Fruit fly (Drosophila melanogaster): ENCODE measurements around the gene Sec71.

The Sec71 gene

DNA sequence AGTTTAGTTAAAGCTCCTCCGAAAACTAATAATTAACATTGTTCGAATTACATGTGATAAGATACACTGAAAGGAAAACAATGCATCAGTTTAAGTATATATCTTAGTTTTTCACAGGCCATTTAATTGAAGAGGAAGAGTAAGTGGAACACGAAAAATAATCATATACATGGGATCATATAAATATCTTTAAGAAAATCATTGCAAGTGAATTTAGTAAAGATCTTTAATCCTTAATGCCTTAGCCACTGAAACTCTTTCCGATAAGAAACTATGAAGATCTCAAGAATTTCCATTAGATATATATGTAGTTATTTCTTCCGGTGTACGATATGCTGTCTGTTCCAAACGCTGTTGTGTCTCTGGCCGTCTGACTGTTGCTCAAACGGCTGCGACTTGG, 14.7 kb upstream of the Sec71 start (continued):
- peak; percentile 50 for TF ChIP-seq CG10147 (GFP tag; optimal IDR thresholded peaks at IDR 0.05)
- TF ChIP-seq Oaz (GFP tag; IDR thresholded peaks at IDR 0.05): no peak
- TF ChIP-seq Elba2 (GFP tag; optimal IDR thresholded peaks at IDR 0.05): no peak
- TF ChIP-seq CG1602 (GFP tag; optimal IDR thresholded peaks at IDR 0.05): peak; percentile 53
- TF ChIP-seq Ets97D (GFP tag; optimal IDR thresholded peaks at IDR 0.05): peak; percentile 24
- TF ChIP-seq ERR (GFP tag; optimal IDR thresholded peaks at IDR 0.05): no peak
- TF ChIP-seq Doc2 (GFP tag; IDR thresholded peaks at IDR 0.05): no peak
- peak; percentile 31 for TF ChIP-seq Ravus (GFP tag; IDR thresholded peaks at IDR 0.05)
- no peak for TF ChIP-seq CG7963 (GFP tag; IDR thresholded peaks at IDR 0.05; ENCODE audit: partially characterized antibody)
- TF ChIP-seq Sin3A (optimal IDR thresholded peaks at IDR 0.05): no peak
- peak; percentile 85 for TF ChIP-seq gem (tag; optimal IDR thresholded peaks at IDR 0.05)
- no peak for TF ChIP-seq HLHmδ (GFP tag; optimal IDR thresholded peaks at IDR 0.05)
- peak; percentile 27; the same call in 1 of the 2 replicates for TF ChIP-seq ttk (GFP tag; IDR thresholded peaks at IDR 0.05)
- TF ChIP-seq amos (GFP tag; IDR thresholded peaks at IDR 0.05; ENCODE audit: partially characterized antibody): no peak
- TF ChIP-seq tgo (GFP tag; IDR thresholded peaks at IDR 0.05): 0 out of 3 replicates have a peak, but pooled peaks have one; percentile 24
- peak; percentile 30 for TF ChIP-seq al (GFP tag; IDR thresholded peaks at IDR 0.05)
- peak; percentile 46; the same call in 1 of the 2 replicates for TF ChIP-seq Taf1 (GFP tag; IDR thresholded peaks at IDR 0.05)
- 0 out of 2 replicates have a peak, but pooled peaks have one; percentile 26 for TF ChIP-seq CG6689 (GFP tag; IDR thresholded peaks at IDR 0.05)
- TF ChIP-seq dmrt11E (tag; optimal IDR thresholded peaks at IDR 0.05): no peak
- TF ChIP-seq abd-A (tag; optimal IDR thresholded peaks at IDR 0.05): no peak
- TF ChIP-seq MBD-R2 (GFP tag; IDR thresholded peaks at IDR 0.05): no peak
- peak; percentile 59 for TF ChIP-seq sisA (GFP tag; IDR thresholded peaks at IDR 0.05)
- TF ChIP-seq CG18262 (tag; optimal IDR thresholded peaks at IDR 0.05): peak; percentile 52

DNA sequence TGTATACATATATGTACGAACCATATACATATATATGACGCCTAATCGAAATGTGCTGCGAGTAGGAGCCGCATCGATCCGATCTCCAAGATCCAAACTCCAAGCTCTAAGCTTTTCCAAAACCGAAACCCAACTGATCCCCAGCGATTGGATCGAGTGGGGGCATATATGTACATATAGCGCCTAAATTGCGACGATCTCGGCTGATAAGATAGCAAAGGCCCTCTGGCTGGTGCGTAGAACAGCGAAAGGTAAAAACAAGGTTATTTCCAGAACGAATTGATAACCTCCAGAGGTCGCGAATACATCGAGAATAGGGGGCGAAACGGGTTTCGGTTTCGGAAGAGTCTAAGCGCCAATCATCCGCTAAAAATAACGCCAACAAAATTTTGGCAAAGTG, 14.2 kb upstream of the Sec71 start:
- TF ChIP-seq tna (GFP tag; IDR thresholded peaks at IDR 0.05; ENCODE audit: partially characterized antibody): 0 out of 2 replicates have a peak, but pooled peaks have one; percentile 43
- peak; percentile 43 for TF ChIP-seq mirr (GFP tag; optimal IDR thresholded peaks at IDR 0.05)
- TF ChIP-seq grn (GFP tag; optimal IDR thresholded peaks at IDR 0.05): peak; percentile 81
- peak; percentile 11; the same call in 1 of the 3 replicates for TF ChIP-seq CG7963 (GFP tag; IDR thresholded peaks at IDR 0.05; ENCODE audit: partially characterized antibody)
- no peak for TF ChIP-seq shn (GFP tag; optimal IDR thresholded peaks at IDR 0.05)
- peak; percentile 46 for TF ChIP-seq exex (tag; optimal IDR thresholded peaks at IDR 0.05)
- no peak for TF ChIP-seq GATAe (GFP tag; conservative IDR thresholded peaks at IDR 0.05)
- TF ChIP-seq ftz-f1 (GFP tag; optimal IDR thresholded peaks at IDR 0.05): peak; percentile 22
- TF ChIP-seq CG34376 (GFP tag; optimal IDR thresholded peaks at IDR 0.05): peak; percentile 62
- TF ChIP-seq Hr78 (GFP tag; optimal IDR thresholded peaks at IDR 0.05): peak in 1 of 2 experiments; percentile 66
- no peak for TF ChIP-seq dysf (GFP tag; IDR thresholded peaks at IDR 0.05)
- TF ChIP-seq CG13894 (tag; optimal IDR thresholded peaks at IDR 0.05): peak; percentile 88
- peak; percentile 91 for TF ChIP-seq sug (tag; optimal IDR thresholded peaks at IDR 0.05)

DNA sequence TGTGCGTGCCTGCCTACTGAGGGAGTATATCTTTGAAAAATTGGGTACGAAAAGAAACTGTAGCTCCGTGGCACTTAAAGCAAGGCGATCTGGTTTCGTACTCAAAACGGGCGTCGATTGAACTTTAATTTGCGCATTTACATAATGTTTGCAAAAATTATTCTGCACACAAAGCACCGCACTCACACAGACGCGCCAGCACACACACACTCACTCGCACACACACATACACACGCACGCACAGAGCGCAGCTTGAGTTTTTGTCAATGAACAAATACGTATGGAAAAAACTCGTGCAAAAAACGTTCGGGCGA, 13.6 kb upstream of the Sec71 start:
- TF ChIP-seq Deaf1 (tag; optimal IDR thresholded peaks at IDR 0.05) (no peak), CG3838 (GFP tag; optimal IDR thresholded peaks at IDR 0.05) (no peak), zen2 (GFP tag; IDR thresholded peaks at IDR 0.05; ENCODE audit: partially characterized antibody) (no peak), grn (GFP tag; optimal IDR thresholded peaks at IDR 0.05) (no peak), Blimp-1 (GFP tag; optimal IDR thresholded peaks at IDR 0.05) (no peak), CG4404 (GFP tag; IDR thresholded peaks at IDR 0.05) (no peak), CTCF (GFP tag; optimal IDR thresholded peaks at IDR 0.05) (no peak), Dll (GFP tag; IDR thresholded peaks at IDR 0.05; ENCODE audit: partially characterized antibody) (no peak), yki (optimal IDR thresholded peaks at IDR 0.05) (no peak), hth (optimal IDR thresholded peaks at IDR 0.05) (no peak), CG6683 (GFP tag; optimal IDR thresholded peaks at IDR 0.05) (no peak), CG31388 (GFP tag; optimal IDR thresholded peaks at IDR 0.05) (no peak), CG31224 (GFP tag; IDR thresholded peaks at IDR 0.05) (no peak), CG8290 (GFP tag; optimal IDR thresholded peaks at IDR 0.05) (no peak), CG8290 (tag; optimal IDR thresholded peaks at IDR 0.05) (no peak), chinmo (GFP tag; IDR thresholded peaks at IDR 0.05; ENCODE audit: partially characterized antibody) (peak; percentile 80; the same call in 2 of the 4 replicates), pzg (GFP tag; optimal IDR thresholded peaks at IDR 0.05) (no peak), CG1529 (GFP tag; optimal IDR thresholded peaks at IDR 0.05) (no peak)

All from whole organism, embryonic.